Worm (Caenorhabditis elegans): Measurements from ENCODE around the gene C18H9.5.
A peak's percentile ranks its signal among the peaks of the same experiment; 100 is the strongest.

The C18H9.5 gene

ce11 chrII:6685964-6686363 is 9.4 kb downstream of the C18H9.5 start:
- TF ChIP-seq hlh-1 (tag; optimal IDR thresholded peaks at IDR 0.05), result no peak
- no peak for TF ChIP-seq ceh-39 (tag; optimal IDR thresholded peaks at IDR 0.05)
- TF ChIP-seq blmp-1 (tag; optimal IDR thresholded peaks at IDR 0.05), result no peak
- TF ChIP-seq ces-1 (GFP tag; optimal IDR thresholded peaks at IDR 0.05), result no peak
- TF ChIP-seq unc-39 (tag; optimal IDR thresholded peaks at IDR 0.05), result no peak
- no peak for TF ChIP-seq cnd-1 (tag; optimal IDR thresholded peaks at IDR 0.05)
- TF ChIP-seq elt-1 (tag; optimal IDR thresholded peaks at IDR 0.05; ENCODE audit: borderline replicate concordance, insufficient read depth), result no peak
- no peak for TF ChIP-seq sem-2 (GFP tag; optimal IDR thresholded peaks at IDR 0.05)
- no peak for TF ChIP-seq nhr-12 (tag; optimal IDR thresholded peaks at IDR 0.05)
- no peak for TF ChIP-seq lin-13 (tag; optimal IDR thresholded peaks at IDR 0.05)
- no peak for TF ChIP-seq lsy-2 (tag; optimal IDR thresholded peaks at IDR 0.05)

ce11 chrII:6683663-6684285 is 11.6 kb downstream of the C18H9.5 start, which contains the start of gene gyf-1:
Gene gyf-1 (plus strand): TSS chrII:6684235.
- TF ChIP-seq unc-120 (tag; optimal IDR thresholded peaks at IDR 0.05; ENCODE audit: poor library complexity, severe bottlenecking) (peak; percentile 18), mep-1 (tag; optimal IDR thresholded peaks at IDR 0.05) (no peak), flh-1 (GFP tag; optimal IDR thresholded peaks at IDR 0.05) (no peak), blmp-1 (tag; optimal IDR thresholded peaks at IDR 0.05) (no peak), unc-62 (GFP tag; optimal IDR thresholded peaks at IDR 0.05) (no peak), ham-2 (GFP tag; optimal IDR thresholded peaks at IDR 0.05) (peak; percentile 23), sptf-1 (tag; optimal IDR thresholded peaks at IDR 0.05) (no peak), M03D4.4 (tag; optimal IDR thresholded peaks at IDR 0.05) (no peak), ces-1 (GFP tag; optimal IDR thresholded peaks at IDR 0.05) (no peak), drap-1 (GFP tag; optimal IDR thresholded peaks at IDR 0.05) (no peak), elt-3 (tag; optimal IDR thresholded peaks at IDR 0.05) (no peak), lsy-2 (tag; optimal IDR thresholded peaks at IDR 0.05) (peak; percentile 8), unc-39 (tag; optimal IDR thresholded peaks at IDR 0.05) (no peak), lin-13 (tag; optimal IDR thresholded peaks at IDR 0.05) (no peak), tbx-8 (GFP tag; optimal IDR thresholded peaks at IDR 0.05) (no peak)

ce11 chrII:6682918-6683317 is 12.4 kb downstream of the C18H9.5 start:
- no peak for TF ChIP-seq zip-8 (tag; optimal IDR thresholded peaks at IDR 0.05)
- TF ChIP-seq sptf-1 (tag; optimal IDR thresholded peaks at IDR 0.05), result no peak
- TF ChIP-seq unc-120 (tag; optimal IDR thresholded peaks at IDR 0.05; ENCODE audit: poor library complexity, severe bottlenecking), result no peak
- TF ChIP-seq tbx-8 (GFP tag; optimal IDR thresholded peaks at IDR 0.05), result no peak
- TF ChIP-seq cnd-1 (tag; optimal IDR thresholded peaks at IDR 0.05), result no peak
- TF ChIP-seq ces-1 (GFP tag; optimal IDR thresholded peaks at IDR 0.05), result no peak
- TF ChIP-seq mep-1 (tag; optimal IDR thresholded peaks at IDR 0.05), result no peak

ce11 chrII:6681478-6681877 is 13.9 kb downstream of the C18H9.5 start:
- no peak for TF ChIP-seq unc-120 (tag; optimal IDR thresholded peaks at IDR 0.05; ENCODE audit: poor library complexity, severe bottlenecking)
- TF ChIP-seq mls-2 (tag; optimal IDR thresholded peaks at IDR 0.05), result no peak
- no peak for TF ChIP-seq ceh-43 (GFP tag; optimal IDR thresholded peaks at IDR 0.05)
- no peak for TF ChIP-seq blmp-1 (tag; optimal IDR thresholded peaks at IDR 0.05)
- no peak for TF ChIP-seq nhr-12 (tag; optimal IDR thresholded peaks at IDR 0.05)
- no peak for TF ChIP-seq drap-1 (GFP tag; optimal IDR thresholded peaks at IDR 0.05)
- TF ChIP-seq lin-13 (tag; optimal IDR thresholded peaks at IDR 0.05), result no peak
- no peak for TF ChIP-seq hlh-1 (tag; optimal IDR thresholded peaks at IDR 0.05)
- TF ChIP-seq mab-5 (tag; optimal IDR thresholded peaks at IDR 0.05), result no peak
- no peak for TF ChIP-seq sem-2 (GFP tag; optimal IDR thresholded peaks at IDR 0.05)
- TF ChIP-seq snpc-4 (tag; optimal IDR thresholded peaks at IDR 0.05), result no peak
- no peak for TF ChIP-seq lin-32 (GFP tag; optimal IDR thresholded peaks at IDR 0.05)
- no peak for TF ChIP-seq unc-39 (tag; optimal IDR thresholded peaks at IDR 0.05)
- TF ChIP-seq ceh-83 (GFP tag; optimal IDR thresholded peaks at IDR 0.05), result no peak
- TF ChIP-seq elt-1 (tag; optimal IDR thresholded peaks at IDR 0.05; ENCODE audit: borderline replicate concordance, insufficient read depth), result no peak
- TF ChIP-seq ham-2 (GFP tag; optimal IDR thresholded peaks at IDR 0.05), result no peak
- no peak for TF ChIP-seq ztf-11 (tag; optimal IDR thresholded peaks at IDR 0.05)
- no peak for TF ChIP-seq nhr-76 (tag; optimal IDR thresholded peaks at IDR 0.05)
- TF ChIP-seq tbx-8 (GFP tag; optimal IDR thresholded peaks at IDR 0.05), result no peak

ce11 chrII:6679724-6680123 is 15.6 kb downstream of the C18H9.5 start, which contains the start of gene ift-74:
Gene ift-74 (plus strand): TSS chrII:6680024.
- TF ChIP-seq nhr-237 (tag; optimal IDR thresholded peaks at IDR 0.05) (no peak), bed-3 (GFP tag; optimal IDR thresholded peaks at IDR 0.05) (no peak), ces-1 (GFP tag; optimal IDR thresholded peaks at IDR 0.05) (no peak), nhr-76 (tag; optimal IDR thresholded peaks at IDR 0.05) (no peak), lin-13 (tag; optimal IDR thresholded peaks at IDR 0.05) (no peak), lsy-2 (tag; optimal IDR thresholded peaks at IDR 0.05) (no peak), ztf-11 (tag; optimal IDR thresholded peaks at IDR 0.05) (no peak), M03D4.4 (tag; optimal IDR thresholded peaks at IDR 0.05) (no peak), tbx-8 (GFP tag; optimal IDR thresholded peaks at IDR 0.05) (no peak), sem-2 (GFP tag; optimal IDR thresholded peaks at IDR 0.05) (no peak), pha-4 (tag; optimal IDR thresholded peaks at IDR 0.05) (no peak), nhr-28 (tag; optimal IDR thresholded peaks at IDR 0.05) (no peak), zip-8 (tag; optimal IDR thresholded peaks at IDR 0.05) (no peak), ceh-83 (GFP tag; optimal IDR thresholded peaks at IDR 0.05) (no peak), drap-1 (GFP tag; optimal IDR thresholded peaks at IDR 0.05) (no peak)
